Fruit fly (Drosophila melanogaster): ENCODE data around the gene CG3706.
A peak's percentile ranks its signal among the peaks of the same experiment; 100 is the strongest.

CG3706 gene

DNA sequence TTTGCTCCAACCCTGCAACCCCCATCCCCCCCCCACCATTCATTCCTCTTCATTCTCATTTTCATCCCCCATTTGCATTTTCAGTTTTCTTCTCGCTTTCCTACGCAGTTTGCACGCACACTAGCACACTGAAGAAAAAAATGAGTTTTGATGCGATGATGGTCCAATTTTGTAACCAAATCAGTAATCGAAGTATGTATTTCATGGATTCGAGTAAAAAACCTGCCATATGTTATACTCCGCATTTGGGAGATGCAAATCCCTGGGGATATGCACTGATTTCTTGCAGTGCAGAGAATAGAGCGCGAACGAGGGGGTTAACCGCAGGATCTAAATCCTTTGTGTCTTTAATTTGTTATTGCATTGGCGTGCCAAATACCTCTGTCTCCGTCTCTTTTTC, 23.6 kb upstream of the CG3706 start (continued):
- TF ChIP-seq Xrp1 (GFP tag; IDR thresholded peaks at IDR 0.05) = peak; percentile 54; the same call in 1 of the 2 replicates
- TF ChIP-seq CG18011 (GFP tag; optimal IDR thresholded peaks at IDR 0.05) = no peak
- no peak for TF ChIP-seq Sry-β (GFP tag; optimal IDR thresholded peaks at IDR 0.05)
- TF ChIP-seq Abd-B (GFP tag; optimal IDR thresholded peaks at IDR 0.05) = peak; percentile 38
- TF ChIP-seq sim (GFP tag; IDR thresholded peaks at IDR 0.05) = no peak
- peak; percentile 81 for TF ChIP-seq CG12769 (tag; optimal IDR thresholded peaks at IDR 0.05)
- TF ChIP-seq CG8089 (GFP tag; optimal IDR thresholded peaks at IDR 0.05) = peak; percentile 33
- peak; percentile 6 for TF ChIP-seq odd (GFP tag; optimal IDR thresholded peaks at IDR 0.05)
- TF ChIP-seq ftz-f1 (GFP tag; optimal IDR thresholded peaks at IDR 0.05) = no peak
- no peak for TF ChIP-seq bigmax (GFP tag; optimal IDR thresholded peaks at IDR 0.05)
- peak; percentile 56 for TF ChIP-seq CG17328 (GFP tag; IDR thresholded peaks at IDR 0.05)
- TF ChIP-seq CG13624 (GFP tag; optimal IDR thresholded peaks at IDR 0.05) = peak; percentile 56
- no peak for TF ChIP-seq CG3065 (GFP tag; optimal IDR thresholded peaks at IDR 0.05)
- peak; percentile 11 for TF ChIP-seq Fer2 (tag; optimal IDR thresholded peaks at IDR 0.05)
- TF ChIP-seq Usf (GFP tag; optimal IDR thresholded peaks at IDR 0.05) = no peak
- peak; percentile 16 for TF ChIP-seq CG33213 (GFP tag; optimal IDR thresholded peaks at IDR 0.05)
- no peak for TF ChIP-seq bbx (GFP tag; IDR thresholded peaks at IDR 0.05; ENCODE audit: partially characterized antibody)
- peak; percentile 64; the same call in 2 of the 3 replicates for TF ChIP-seq CG11456 (GFP tag; IDR thresholded peaks at IDR 0.05)
- TF ChIP-seq gsb-n (tag; optimal IDR thresholded peaks at IDR 0.05) = no peak
- TF ChIP-seq CG9727 (GFP tag; optimal IDR thresholded peaks at IDR 0.05) = peak; percentile 11
- 0 out of 3 replicates have a peak, but pooled peaks have one; percentile 65 for TF ChIP-seq Optix (GFP tag; IDR thresholded peaks at IDR 0.05)
- TF ChIP-seq fd3F (GFP tag; optimal IDR thresholded peaks at IDR 0.05) = peak; percentile 30
- peak; percentile 78 for TF ChIP-seq slbo (GFP tag; IDR thresholded peaks at IDR 0.05)
- TF ChIP-seq cato (GFP tag; optimal IDR thresholded peaks at IDR 0.05; ENCODE audit: borderline replicate concordance) = no peak
- peak; percentile 17 for TF ChIP-seq Nf-YB (GFP tag; optimal IDR thresholded peaks at IDR 0.05)
- TF ChIP-seq pfk (GFP tag; optimal IDR thresholded peaks at IDR 0.05) = no peak
- TF ChIP-seq dmrt11E (tag; optimal IDR thresholded peaks at IDR 0.05) = no peak
- TF ChIP-seq Hr39 (optimal IDR thresholded peaks at IDR 0.05) = no peak
- TF ChIP-seq CG12942 (GFP tag; optimal IDR thresholded peaks at IDR 0.05) = peak; percentile 42
- no peak for TF ChIP-seq corto (GFP tag; optimal IDR thresholded peaks at IDR 0.05)
- peak; percentile 46; the same call in 1 of the 3 replicates for TF ChIP-seq ase (GFP tag; IDR thresholded peaks at IDR 0.05)
- no peak for TF ChIP-seq Eip74EF (GFP tag; optimal IDR thresholded peaks at IDR 0.05)
- no peak for TF ChIP-seq CG3407 (GFP tag; optimal IDR thresholded peaks at IDR 0.05)
- peak; percentile 31; the same call in 1 of the 2 replicates for TF ChIP-seq Atf6 (GFP tag; IDR thresholded peaks at IDR 0.05)
- TF ChIP-seq CG32772 (GFP tag; IDR thresholded peaks at IDR 0.05) = peak; percentile 66
- peak; percentile 60 for TF ChIP-seq PHDP (tag; optimal IDR thresholded peaks at IDR 0.05)
- no peak for TF ChIP-seq pita (GFP tag; optimal IDR thresholded peaks at IDR 0.05)
- TF ChIP-seq crp (GFP tag; optimal IDR thresholded peaks at IDR 0.05) = no peak
- peak; percentile 60 for TF ChIP-seq jumu (GFP tag; optimal IDR thresholded peaks at IDR 0.05)
- no peak for TF ChIP-seq wor (GFP tag; IDR thresholded peaks at IDR 0.05)
- TF ChIP-seq Dfd (GFP tag; optimal IDR thresholded peaks at IDR 0.05) = no peak
- TF ChIP-seq CG12236 (GFP tag; optimal IDR thresholded peaks at IDR 0.05) = no peak
- no peak for TF ChIP-seq pzg (GFP tag; optimal IDR thresholded peaks at IDR 0.05)
- peak; percentile 73 for TF ChIP-seq CG2678 (tag; optimal IDR thresholded peaks at IDR 0.05)
- peak; percentile 29 for TF ChIP-seq scrt (GFP tag; optimal IDR thresholded peaks at IDR 0.05)
- TF ChIP-seq vvl (GFP tag; IDR thresholded peaks at IDR 0.05) = peak; percentile 69
- peak; percentile 53 for TF ChIP-seq caup (GFP tag; optimal IDR thresholded peaks at IDR 0.05; ENCODE audit: severe bottlenecking)
- no peak for TF ChIP-seq YL-1 (GFP tag; optimal IDR thresholded peaks at IDR 0.05)
- peak; percentile 39 for TF ChIP-seq Six4 (GFP tag; optimal IDR thresholded peaks at IDR 0.05)
- peak; percentile 78; the same call in 2 of the 3 replicates for TF ChIP-seq ci (GFP tag; IDR thresholded peaks at IDR 0.05)
- peak; percentile 66 for TF ChIP-seq Ptx1 (GFP tag; IDR thresholded peaks at IDR 0.05)

All from whole organism, embryonic.